Worm (Caenorhabditis elegans): ENCODE results near the gene rfc-2.

DNA sequence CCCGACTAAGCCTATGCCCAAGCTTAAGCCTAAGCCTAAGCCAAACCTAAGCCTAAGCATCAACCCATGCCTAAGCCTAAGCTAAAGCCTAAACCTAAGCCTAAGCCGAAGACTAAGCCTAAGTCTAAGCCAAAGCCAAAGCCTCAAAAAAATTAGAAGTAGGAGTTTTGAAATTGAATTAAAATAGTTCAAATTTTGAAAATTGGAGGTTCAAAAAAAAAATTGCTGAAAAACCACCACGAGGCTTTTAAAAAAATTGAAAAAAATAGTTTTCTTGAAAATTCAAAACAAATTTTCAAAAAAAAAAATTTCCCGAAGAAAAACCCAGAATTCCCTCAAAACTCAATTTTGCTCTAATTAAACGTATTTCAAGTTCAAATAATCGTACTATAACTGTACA is 19.9 kb downstream of the rfc-2 start:
- TF ChIP-seq ama-1 (optimal IDR thresholded peaks at IDR 0.05) (no peak), nhr-28 (tag; optimal IDR thresholded peaks at IDR 0.05) (no peak), elt-3 (tag; optimal IDR thresholded peaks at IDR 0.05) (no peak), nhr-237 (tag; optimal IDR thresholded peaks at IDR 0.05) (no peak), unc-39 (tag; optimal IDR thresholded peaks at IDR 0.05) (no peak), tbx-2 (tag; optimal IDR thresholded peaks at IDR 0.05) (no peak), ztf-11 (tag; optimal IDR thresholded peaks at IDR 0.05) (no peak), snpc-4 (tag; optimal IDR thresholded peaks at IDR 0.05) (no peak), zag-1 (tag; optimal IDR thresholded peaks at IDR 0.05) (no peak)

Data from whole organism, L3 larva.